Fruit fly (Drosophila melanogaster) whole organism, embryonic: ENCODE results near the gene beta4GalNAcTB.
A peak's percentile ranks its signal among the peaks of the same experiment; 100 is the strongest.

Source experiments
- CG13296 ChIP-seq: fragments of 200-800 bp; sonication (Bioruptor generic); optimal IDR thresholded peaks from 3 replicates; lab custom pipeline; 2018; ENCODE audit warnings: missing biosample characterization, mild to moderate bottlenecking, missing genetic modification characterization
- CG14441 ChIP-seq: fragments of 200-800 bp; sonication (Bioruptor generic); IDR thresholded peaks from 2 replicates; pipeline ENCODE4 v1.3.6; 2022; ENCODE audit warnings: missing biosample characterization, missing genetic modification characterization
- CG14710 ChIP-seq: fragments of 200-800 bp; sonication (Bioruptor generic); optimal IDR thresholded peaks from 3 replicates; lab custom pipeline; 2019; ENCODE audit warnings: missing biosample characterization, mild to moderate bottlenecking, missing genetic modification characterization, moderate library complexity
- CG15073 ChIP-seq: fragments of 200-800 bp; sonication (Bioruptor generic); optimal IDR thresholded peaks from 2 replicates; lab custom pipeline; 2016; ENCODE audit warnings: missing biosample characterization, missing genetic modification characterization
- CG17802 ChIP-seq: fragments of 200-800 bp; sonication (Bioruptor generic); optimal IDR thresholded peaks from 2 replicates; lab custom pipeline; 2018; ENCODE audit warnings: missing biosample characterization, mild to moderate bottlenecking, missing genetic modification characterization, moderate library complexity
- CG2120 ChIP-seq: fragments of 200-800 bp; sonication (Bioruptor generic); optimal IDR thresholded peaks from 3 replicates; lab custom pipeline; 2016; ENCODE audit warnings: missing biosample characterization, missing genetic modification characterization
- CG2712 ChIP-seq: fragments of 200-800 bp; optimal IDR thresholded peaks from 3 replicates; lab custom pipeline; 2019; ENCODE audit warnings: missing biosample characterization, mild to moderate bottlenecking, missing genetic modification characterization, moderate library complexity
- CG2875 ChIP-seq: fragments of 200-800 bp; sonication (Bioruptor generic); optimal IDR thresholded peaks from 2 replicates; lab custom pipeline; 2017; ENCODE audit warnings: missing biosample characterization, mild to moderate bottlenecking, missing genetic modification characterization, missing genetic modification reagents
- CG31224 ChIP-seq: fragments of 200-800 bp; sonication (Bioruptor generic); IDR thresholded peaks from 2 replicates; pipeline ENCODE4 v1.3.6; 2022; ENCODE audit warnings: missing biosample characterization, missing genetic modification characterization
- CG32532 ChIP-seq: fragments of 200-800 bp; sonication (Bioruptor generic); IDR thresholded peaks from 2 replicates; pipeline ENCODE4 v1.3.6; 2022; ENCODE audit warnings: missing biosample characterization, missing genetic modification characterization
- CG3281 ChIP-seq: fragments of 200-800 bp; sonication (Bioruptor generic); optimal IDR thresholded peaks from 3 replicates; lab custom pipeline; 2017; ENCODE audit warnings: missing biosample characterization, mild to moderate bottlenecking, missing genetic modification characterization
- CG3726 ChIP-seq: fragments of 200-800 bp; sonication (Bioruptor generic); IDR thresholded peaks from 3 replicates; pipeline ENCODE4, ENCODE4 v1.3.6; 2022; ENCODE audit warnings: missing biosample characterization, missing genetic modification characterization
- CG42726 ChIP-seq: fragments of 200-800 bp; sonication (Bioruptor generic); IDR thresholded peaks from 2 replicates; pipeline ENCODE4 v1.3.6; 2022; ENCODE audit warnings: missing biosample characterization, missing genetic modification characterization; ENCODE audit not compliant: partially characterized antibody
- CG4424 ChIP-seq: fragments of 200-800 bp; sonication (Bioruptor generic); optimal IDR thresholded peaks from 3 replicates; lab custom pipeline; 2016; ENCODE audit warnings: missing biosample characterization, missing genetic modification characterization
- CG5953 ChIP-seq: fragments of 200-800 bp; sonication (Bioruptor generic); IDR thresholded peaks from 2 replicates; pipeline ENCODE4 v1.3.6; 2022; ENCODE audit warnings: missing biosample characterization, missing genetic modification characterization
- CG6654 ChIP-seq: fragments of 200-800 bp; sonication (Bioruptor generic); optimal IDR thresholded peaks from 2 replicates; lab custom pipeline; 2017; ENCODE audit warnings: missing biosample characterization, mild to moderate bottlenecking, missing genetic modification characterization
- CG7372 ChIP-seq: fragments of 200-800 bp; sonication (Bioruptor generic); IDR thresholded peaks from 2 replicates; pipeline ENCODE4 v1.3.6; 2022; ENCODE audit warnings: missing biosample characterization, missing genetic modification characterization
- CG7556 ChIP-seq: fragments of 200-800 bp; sonication (Bioruptor generic); optimal IDR thresholded peaks from 2 replicates; lab custom pipeline; 2017; ENCODE audit warnings: missing biosample characterization, mild to moderate bottlenecking, missing genetic modification characterization
- CG7839 ChIP-seq: fragments of 200-800 bp; sonication (Bioruptor generic); optimal IDR thresholded peaks from 3 replicates; lab custom pipeline; 2018; ENCODE audit warnings: missing biosample characterization, mild to moderate bottlenecking, missing genetic modification characterization, moderate library complexity
- CG7928 ChIP-seq: fragments of 200-800 bp; sonication (Bioruptor generic); optimal IDR thresholded peaks from 2 replicates; lab custom pipeline; 2017; ENCODE audit warnings: missing biosample characterization, mild to moderate bottlenecking, missing genetic modification characterization
- CG9609 ChIP-seq: fragments of 200-800 bp; sonication (Bioruptor generic); optimal IDR thresholded peaks from 3 replicates; lab custom pipeline; 2016; ENCODE audit warnings: missing biosample characterization, missing genetic modification characterization
- CTCF ChIP-seq: fragments of 200-800 bp; sonication (Bioruptor generic); optimal IDR thresholded peaks from 2 replicates; lab custom pipeline; 2017; ENCODE audit warnings: missing biosample characterization, mild to moderate bottlenecking, missing genetic modification characterization, moderate library complexity
- Gug ChIP-seq: fragments of 200-800 bp; sonication (Bioruptor generic); IDR thresholded peaks from 4 replicates; pipeline ENCODE4 v1.3.6; 2022; ENCODE audit warnings: missing biosample characterization, missing genetic modification characterization
- HmgD ChIP-seq: fragments of 200-800 bp; sonication (Bioruptor generic); optimal IDR thresholded peaks from 3 replicates; lab custom pipeline; 2016; ENCODE audit warnings: missing biosample characterization, missing genetic modification characterization
- Hmr ChIP-seq: fragments of 200-800 bp; sonication (Bioruptor generic); optimal IDR thresholded peaks from 3 replicates; lab custom pipeline; 2017; ENCODE audit warnings: mild to moderate bottlenecking, missing biosample characterization, missing genetic modification reagents, missing genetic modification characterization
- Hmx ChIP-seq: fragments of 200-800 bp; sonication (Bioruptor generic); optimal IDR thresholded peaks from 2 replicates; lab custom pipeline; 2016; ENCODE audit warnings: missing biosample characterization, missing genetic modification characterization
- MBD-R2 ChIP-seq: fragments of 200-800 bp; sonication (Bioruptor generic); IDR thresholded peaks from 2 replicates; pipeline ENCODE4 v1.3.6; 2022; ENCODE audit warnings: missing biosample characterization, missing genetic modification characterization
- Nf-YC ChIP-seq: fragments of 200-800 bp; optimal IDR thresholded peaks from 3 replicates; lab custom pipeline; 2019; ENCODE audit warnings: missing biosample characterization, mild to moderate bottlenecking, missing genetic modification characterization, moderate library complexity
- Oli ChIP-seq: fragments of 200-800 bp; sonication (Bioruptor generic); optimal IDR thresholded peaks from 2 replicates; lab custom pipeline; 2018; ENCODE audit warnings: missing biosample characterization, mild to moderate bottlenecking, missing genetic modification characterization, moderate library complexity
- PHDP ChIP-seq: fragments of 200-800 bp; sonication (Bioruptor generic); optimal IDR thresholded peaks from 3 replicates; lab custom pipeline; 2018; ENCODE audit warnings: missing biosample characterization, mild to moderate bottlenecking, missing genetic modification characterization, moderate library complexity
- Scr ChIP-seq: fragments of 200-800 bp; sonication (Bioruptor generic); IDR thresholded peaks from 2 replicates; pipeline ENCODE4 v1.3.6; 2022; ENCODE audit warnings: missing biosample characterization, missing genetic modification characterization; ENCODE audit not compliant: partially characterized antibody
- Sox102F ChIP-seq: fragments of 200-800 bp; sonication (Bioruptor generic); optimal IDR thresholded peaks from 2 replicates; lab custom pipeline; 2018; ENCODE audit warnings: missing biosample characterization, mild to moderate bottlenecking, missing genetic modification characterization, moderate library complexity
- Spps ChIP-seq: fragments of 200-800 bp; sonication (Bioruptor generic); optimal IDR thresholded peaks from 2 replicates; lab custom pipeline; 2018; ENCODE audit warnings: missing biosample characterization, mild to moderate bottlenecking, missing genetic modification characterization
- Stat92E ChIP-seq, 3 experiments: fragments of >200 bp in 2 of 3; fragments of 200-800 bp in 1 of 3; sonication (Bioruptor generic) in 1 of 3; optimal IDR thresholded peaks; 2 replicates each; lab custom pipeline; 2017 to 2019; ENCODE audit warnings: missing biosample characterization in 3 of 3, missing genetic modification characterization in 3 of 3, mild to moderate bottlenecking in 1 of 3, moderate library complexity in 1 of 3
- al ChIP-seq: fragments of 200-800 bp; sonication (Bioruptor generic); IDR thresholded peaks from 2 replicates; pipeline ENCODE4 v1.3.6; 2022; ENCODE audit warnings: missing biosample characterization, missing genetic modification characterization
- ara ChIP-seq: fragments of 200-800 bp; sonication (Bioruptor generic); IDR thresholded peaks from 2 replicates; pipeline ENCODE4 v1.3.6; 2022; ENCODE audit warnings: missing biosample characterization, missing genetic modification characterization
- ase ChIP-seq: fragments of 200-800 bp; sonication (Bioruptor generic); IDR thresholded peaks from 3 replicates; pipeline ENCODE4 v1.3.6; 2022; ENCODE audit warnings: missing biosample characterization, missing genetic modification characterization
- bbx ChIP-seq: fragments of 200-800 bp; sonication (Bioruptor generic); IDR thresholded peaks from 2 replicates; pipeline ENCODE4 v1.3.6; 2022; ENCODE audit warnings: missing biosample characterization, missing genetic modification characterization; ENCODE audit not compliant: partially characterized antibody
- cwo ChIP-seq: fragments of 200-800 bp; sonication (Bioruptor generic); optimal IDR thresholded peaks from 3 replicates; lab custom pipeline; 2017; ENCODE audit warnings: missing biosample characterization, missing genetic modification characterization, mild to moderate bottlenecking, moderate library complexity, missing genetic modification reagents
- danr ChIP-seq: fragments of 200-800 bp; sonication (Bioruptor generic); IDR thresholded peaks from 2 replicates; pipeline ENCODE4 v1.3.6; 2022; ENCODE audit warnings: missing biosample characterization, missing genetic modification characterization
- eyg ChIP-seq: fragments of 200-800 bp; sonication (Bioruptor generic); optimal IDR thresholded peaks from 3 replicates; lab custom pipeline; 2016; ENCODE audit warnings: missing biosample characterization, missing genetic modification characterization
- gce ChIP-seq: fragments of 200-800 bp; sonication (Bioruptor generic); IDR thresholded peaks from 3 replicates; pipeline ENCODE4 v1.3.6; 2022; ENCODE audit warnings: missing biosample characterization, missing genetic modification characterization
- her ChIP-seq: fragments of 200-800 bp; sonication (Bioruptor generic); optimal IDR thresholded peaks from 2 replicates; lab custom pipeline; 2016; ENCODE audit warnings: missing biosample characterization, missing genetic modification characterization
- hkb ChIP-seq, 2 experiments: fragments of 200-800 bp in 1 of 2; fragments of >200 bp in 1 of 2; sonication (Bioruptor generic) in 1 of 2; IDR thresholded peaks in 1 of 2; optimal IDR thresholded peaks in 1 of 2; 2 replicates each; pipeline versions ENCODE4 v1.3.6 to Lab custom; 2017 to 2022; ENCODE audit warnings: missing biosample characterization in 1 of 2, missing genetic modification characterization in 1 of 2
- hth ChIP-seq: fragments of >200 bp; optimal IDR thresholded peaks from 2 replicates; lab custom pipeline; 2017; ENCODE audit warnings: inconsistent platforms
- jumu ChIP-seq: fragments of 200-800 bp; sonication (Bioruptor generic); optimal IDR thresholded peaks from 3 replicates; lab custom pipeline; 2016; ENCODE audit warnings: missing biosample characterization, missing genetic modification characterization
- mld ChIP-seq: fragments of 200-800 bp; sonication (Bioruptor generic); IDR thresholded peaks from 3 replicates; pipeline ENCODE4 v1.3.6; 2022; ENCODE audit warnings: missing biosample characterization, missing genetic modification characterization; ENCODE audit not compliant: partially characterized antibody
- odd ChIP-seq: fragments of 200-800 bp; sonication (Bioruptor generic); optimal IDR thresholded peaks from 2 replicates; lab custom pipeline; 2017; ENCODE audit warnings: missing biosample characterization, mild to moderate bottlenecking, missing genetic modification characterization
- run ChIP-seq: fragments of 200-800 bp; sonication (Bioruptor generic); optimal IDR thresholded peaks from 3 replicates; lab custom pipeline; 2018; ENCODE audit warnings: missing biosample characterization, mild to moderate bottlenecking, missing genetic modification characterization

Gene beta4GalNAcTB

dm6 chr3R:29033909-29034629, at the start of gene beta4GalNAcTB, which contains the start of gene Cpsf100 (continued):
- TF ChIP-seq CG7556: peak; percentile 84
- peak; percentile 71 for TF ChIP-seq Gug
- TF ChIP-seq CG2875 (GFP tag; lab: Kevin White, UChicago): peak; percentile 28
- 0 out of 2 replicates have a peak, but pooled peaks have one; percentile 36 for TF ChIP-seq CG5953 (GFP tag; lab: Robert Waterston, UW)
- peak; percentile 42 for TF ChIP-seq CG9609 (GFP tag; lab: Kevin White, UChicago)
- no peak for TF ChIP-seq mld
- TF ChIP-seq CG2712 (tag; lab: Kevin White, UChicago): peak; percentile 80
- TF ChIP-seq ase: peak; percentile 54; the same call in 1 of the 3 replicates
- no peak for TF ChIP-seq CG13296 (GFP tag; lab: Kevin White, UChicago)
- no peak for TF ChIP-seq bbx (GFP tag; lab: Robert Waterston, UW)
- peak; percentile 78 for TF ChIP-seq CG14710 (tag; lab: Kevin White, UChicago)
- TF ChIP-seq CG42726 (GFP tag; lab: Robert Waterston, UW): no peak
- peak; percentile 87 for TF ChIP-seq CG4424 (GFP tag; lab: Kevin White, UChicago)
- peak; percentile 64 for TF ChIP-seq CG3281 (GFP tag; lab: Kevin White, UChicago)
- peak; percentile 16 for TF ChIP-seq CG15073 (GFP tag; lab: Kevin White, UChicago)
- TF ChIP-seq CG14441 (GFP tag; lab: Robert Waterston, UW): peak; percentile 71
- TF ChIP-seq eyg: no peak
- TF ChIP-seq MBD-R2 (GFP tag; lab: Robert Waterston, UW): peak; percentile 89
- peak; percentile 65 for TF ChIP-seq al
- no peak for TF ChIP-seq HmgD (GFP tag; lab: Kevin White, UChicago)
- TF ChIP-seq Oli: peak; percentile 78
- peak; percentile 1 for TF ChIP-seq Spps (tag; lab: Kevin White, UChicago)
- TF ChIP-seq CG31224: peak; percentile 27; the same call in 1 of the 2 replicates
- TF ChIP-seq CG7372: peak; percentile 34
- peak; percentile 49 for TF ChIP-seq cwo (GFP tag; lab: Kevin White, UChicago)
- no peak for TF ChIP-seq hth (lab: Kevin White, UChicago)
- TF ChIP-seq odd: no peak
- peak; percentile 35 for TF ChIP-seq CG6654
- TF ChIP-seq jumu (GFP tag; lab: Kevin White, UChicago): peak; percentile 51
- no peak for TF ChIP-seq CTCF (GFP tag; lab: Kevin White, UChicago)
- peak; percentile 60 for TF ChIP-seq Hmr (GFP tag; lab: Kevin White, UChicago)
- TF ChIP-seq ara (GFP tag; lab: Robert Waterston, UW): peak; percentile 46; the same call in 1 of the 2 replicates
- TF ChIP-seq hkb (optimal IDR thresholded peaks at IDR 0.05; lab: Kevin White, UChicago): no peak
- TF ChIP-seq hkb (GFP tag; IDR thresholded peaks at IDR 0.05; lab: Robert Waterston, UW): peak; percentile 35; the same call in 1 of the 2 replicates
- peak; percentile 65 for TF ChIP-seq Nf-YC (tag; lab: Kevin White, UChicago)
- peak; percentile 79 for TF ChIP-seq CG2120 (GFP tag; lab: Kevin White, UChicago)
- TF ChIP-seq CG3726: peak; percentile 9; the same call in 1 of the 3 replicates
- TF ChIP-seq danr (GFP tag; lab: Robert Waterston, UW): 0 out of 2 replicates have a peak, but pooled peaks have one; percentile 20
- no peak for TF ChIP-seq Stat92E (GFP tag; optimal IDR thresholded peaks at IDR 0.05; lab: Kevin White, UChicago)
- TF ChIP-seq gce (GFP tag; lab: Robert Waterston, UW): no peak
- peak; percentile 91 for TF ChIP-seq CG7928
- TF ChIP-seq Scr: no peak
- no peak for TF ChIP-seq CG17802
- TF ChIP-seq run (tag; lab: Kevin White, UChicago): no peak
- TF ChIP-seq CG32532 (GFP tag; lab: Robert Waterston, UW): peak; percentile 77
- TF ChIP-seq CG7839 (tag; lab: Kevin White, UChicago): peak; percentile 79
- peak; percentile 47 for TF ChIP-seq PHDP (tag; lab: Kevin White, UChicago)
- TF ChIP-seq Sox102F (GFP tag; lab: Kevin White, UChicago): peak; percentile 64
- TF ChIP-seq Hmx (GFP tag; lab: Kevin White, UChicago): peak; percentile 46
- TF ChIP-seq her: peak; percentile 7
